Worm (Caenorhabditis elegans): ENCODE results near the gene his-17.

- no peak for TF ChIP-seq pqm-1 (tag; optimal IDR thresholded peaks at IDR 0.05)
- no peak for TF ChIP-seq nfya-1 (tag; optimal IDR thresholded peaks at IDR 0.05)
Observed at ce11 chrV:8913940-8914339, 16.1 kb upstream of the his-17 start, which contains the start of gene mod-1.
